Fruit fly (Drosophila melanogaster) whole organism, embryonic: ENCODE data around the gene Mbs.

Experiments used
- Atf-2 ChIP-seq: fragments of 200-800 bp; sonication (Bioruptor generic); optimal IDR thresholded peaks from 2 replicates; lab custom pipeline; 2016; ENCODE audit warnings: missing biosample characterization, missing genetic modification characterization
- CG10274 ChIP-seq: fragments of 200-800 bp; sonication (Bioruptor generic); optimal IDR thresholded peaks from 3 replicates; lab custom pipeline; 2017; ENCODE audit warnings: missing biosample characterization, mild to moderate bottlenecking, missing genetic modification characterization
- CG11696 ChIP-seq: fragments of 200-800 bp; sonication (Bioruptor generic); IDR thresholded peaks from 2 replicates; pipeline ENCODE4 v1.3.6; 2022; ENCODE audit warnings: missing biosample characterization, missing genetic modification characterization
- CG14667 ChIP-seq: fragments of 200-800 bp; sonication (Bioruptor generic); IDR thresholded peaks from 2 replicates; pipeline ENCODE4 v1.3.6; 2022; ENCODE audit warnings: missing biosample characterization, missing genetic modification characterization
- CG15073 ChIP-seq: fragments of 200-800 bp; sonication (Bioruptor generic); optimal IDR thresholded peaks from 2 replicates; lab custom pipeline; 2016; ENCODE audit warnings: missing biosample characterization, missing genetic modification characterization
- CG18764 ChIP-seq: fragments of 200-800 bp; sonication (Bioruptor generic); optimal IDR thresholded peaks from 3 replicates; lab custom pipeline; 2016; ENCODE audit warnings: missing biosample characterization, missing genetic modification characterization
- CG31224 ChIP-seq: fragments of 200-800 bp; sonication (Bioruptor generic); IDR thresholded peaks from 2 replicates; pipeline ENCODE4 v1.3.6; 2022; ENCODE audit warnings: missing biosample characterization, missing genetic modification characterization
- CG3163 ChIP-seq: fragments of 200-800 bp; sonication (Bioruptor generic); optimal IDR thresholded peaks from 3 replicates; lab custom pipeline; 2016; ENCODE audit warnings: missing biosample characterization, missing genetic modification characterization
- CG3847 ChIP-seq: fragments of 200-800 bp; sonication (Bioruptor generic); IDR thresholded peaks from 2 replicates; pipeline ENCODE4 v1.3.6; 2022; ENCODE audit warnings: missing biosample characterization, missing genetic modification characterization
- CG4424 ChIP-seq: fragments of 200-800 bp; sonication (Bioruptor generic); optimal IDR thresholded peaks from 3 replicates; lab custom pipeline; 2016; ENCODE audit warnings: missing biosample characterization, missing genetic modification characterization
- CG4854 ChIP-seq: fragments of 200-800 bp; sonication (Bioruptor generic); optimal IDR thresholded peaks from 2 replicates; lab custom pipeline; 2016; ENCODE audit warnings: missing biosample characterization, missing genetic modification characterization, inconsistent platforms
- CG6272 ChIP-seq: fragments of 200-800 bp; sonication (Bioruptor generic); IDR thresholded peaks from 2 replicates; pipeline ENCODE4 v1.3.6; 2022; ENCODE audit warnings: missing biosample characterization, missing genetic modification characterization
- CG6689 ChIP-seq: fragments of 200-800 bp; sonication (Bioruptor generic); IDR thresholded peaks from 2 replicates; pipeline ENCODE4 v1.3.6; 2022; ENCODE audit warnings: missing biosample characterization, missing genetic modification characterization
- CG7745 ChIP-seq: fragments of 200-800 bp; sonication (Bioruptor generic); optimal IDR thresholded peaks from 2 replicates; lab custom pipeline; 2018; ENCODE audit warnings: missing biosample characterization, mild to moderate bottlenecking, missing genetic modification characterization, moderate library complexity
- CG7786 ChIP-seq: fragments of 200-800 bp; sonication (Bioruptor generic); optimal IDR thresholded peaks from 2 replicates; lab custom pipeline; 2016; ENCODE audit warnings: missing biosample characterization, missing genetic modification characterization
- CG8765 ChIP-seq: fragments of 200-800 bp; sonication (Bioruptor generic); IDR thresholded peaks from 2 replicates; pipeline ENCODE4 v1.3.6; 2022; ENCODE audit warnings: missing biosample characterization, missing genetic modification characterization
- CTCF ChIP-seq: fragments of 200-800 bp; sonication (Bioruptor generic); optimal IDR thresholded peaks from 2 replicates; lab custom pipeline; 2017; ENCODE audit warnings: missing biosample characterization, mild to moderate bottlenecking, missing genetic modification characterization, moderate library complexity
- CrebB ChIP-seq: fragments of 200-800 bp; sonication (Bioruptor generic); optimal IDR thresholded peaks from 3 replicates; lab custom pipeline; 2018; ENCODE audit warnings: missing biosample characterization, mild to moderate bottlenecking, missing genetic modification characterization
- Deaf1 ChIP-seq: fragments of 200-800 bp; optimal IDR thresholded peaks from 3 replicates; lab custom pipeline; 2019; ENCODE audit warnings: missing biosample characterization, mild to moderate bottlenecking, missing genetic modification characterization, moderate library complexity
- Doc3 ChIP-seq: fragments of 200-800 bp; sonication (Bioruptor generic); IDR thresholded peaks from 3 replicates; pipeline ENCODE4 v1.3.6; 2022; ENCODE audit warnings: missing biosample characterization, missing genetic modification characterization; ENCODE audit not compliant: partially characterized antibody
- Fer2 ChIP-seq: fragments of 200-800 bp; sonication (Bioruptor generic); optimal IDR thresholded peaks from 2 replicates; lab custom pipeline; 2018; ENCODE audit warnings: missing biosample characterization, mild to moderate bottlenecking, missing genetic modification characterization, moderate library complexity
- Fer3 ChIP-seq: fragments of 200-800 bp; sonication (Bioruptor generic); optimal IDR thresholded peaks from 2 replicates; lab custom pipeline; 2018; ENCODE audit warnings: missing biosample characterization, mild to moderate bottlenecking, missing genetic modification characterization, moderate library complexity
- HLH4C ChIP-seq: fragments of 200-800 bp; sonication (Bioruptor generic); IDR thresholded peaks from 3 replicates; pipeline ENCODE4 v1.3.6; 2022; ENCODE audit warnings: missing biosample characterization, missing genetic modification characterization; ENCODE audit not compliant: partially characterized antibody
- Kr ChIP-seq: fragments of 200-800 bp; sonication (Bioruptor generic); optimal IDR thresholded peaks from 2 replicates; lab custom pipeline; 2017; ENCODE audit warnings: missing biosample characterization, mild to moderate bottlenecking, missing genetic modification characterization
- Lpt ChIP-seq: fragments of >200 bp; optimal IDR thresholded peaks from 2 replicates; lab custom pipeline; 2018; ENCODE audit warnings: missing biosample characterization, missing genetic modification characterization
- Ravus ChIP-seq: fragments of 200-800 bp; sonication (Bioruptor generic); IDR thresholded peaks from 2 replicates; pipeline ENCODE4 v1.3.6; 2022; ENCODE audit warnings: missing biosample characterization, missing genetic modification characterization
- amos ChIP-seq: fragments of 200-800 bp; sonication (Bioruptor generic); IDR thresholded peaks from 2 replicates; pipeline ENCODE4 v1.3.6; 2022; ENCODE audit warnings: missing biosample characterization, missing genetic modification characterization; ENCODE audit not compliant: partially characterized antibody
- ara ChIP-seq: fragments of 200-800 bp; sonication (Bioruptor generic); IDR thresholded peaks from 2 replicates; pipeline ENCODE4 v1.3.6; 2022; ENCODE audit warnings: missing biosample characterization, missing genetic modification characterization
- cad ChIP-seq: fragments of >200 bp; optimal IDR thresholded peaks from 2 replicates; lab custom pipeline; 2017; ENCODE audit warnings: missing biosample characterization, missing genetic modification characterization
- ci ChIP-seq: fragments of 200-800 bp; sonication (Bioruptor generic); IDR thresholded peaks from 3 replicates; pipeline ENCODE4 v1.3.6; 2022; ENCODE audit warnings: missing biosample characterization, missing genetic modification characterization
- corto ChIP-seq: fragments of 200-800 bp; sonication (Bioruptor generic); optimal IDR thresholded peaks from 2 replicates; lab custom pipeline; 2016; ENCODE audit warnings: missing biosample characterization, mild to moderate bottlenecking, missing genetic modification characterization, moderate library complexity
- disco-r ChIP-seq: fragments of 200-800 bp; sonication (Bioruptor generic); optimal IDR thresholded peaks from 2 replicates; lab custom pipeline; 2016; ENCODE audit warnings: missing biosample characterization, missing genetic modification characterization
- esg ChIP-seq: fragments of 200-800 bp; sonication (Bioruptor generic); conservative IDR thresholded peaks from 2 replicates; pipeline ENCODE4 v1.3.6; 2022; ENCODE audit warnings: missing biosample characterization, missing genetic modification characterization
- grau ChIP-seq: fragments of 200-800 bp; optimal IDR thresholded peaks from 3 replicates; lab custom pipeline; 2019; ENCODE audit warnings: missing biosample characterization, mild to moderate bottlenecking, missing genetic modification characterization, moderate library complexity
- grn ChIP-seq: fragments of 200-800 bp; sonication (Bioruptor generic); optimal IDR thresholded peaks from 3 replicates; lab custom pipeline; 2017; ENCODE audit warnings: missing biosample characterization, missing genetic modification characterization
- hb ChIP-seq: fragments of 200-800 bp; sonication (Bioruptor generic); IDR thresholded peaks from 3 replicates; pipeline ENCODE4 v1.3.6; 2022; ENCODE audit warnings: missing biosample characterization, missing genetic modification characterization; ENCODE audit not compliant: partially characterized antibody
- hkb ChIP-seq, 2 experiments: fragments of 200-800 bp in 1 of 2; fragments of >200 bp in 1 of 2; sonication (Bioruptor generic) in 1 of 2; IDR thresholded peaks in 1 of 2; optimal IDR thresholded peaks in 1 of 2; 2 replicates each; pipeline versions ENCODE4 v1.3.6 to Lab custom; 2017 to 2022; ENCODE audit warnings: missing biosample characterization in 1 of 2, missing genetic modification characterization in 1 of 2
- lov ChIP-seq, 2 experiments: fragments of 200-800 bp in 1 of 2; fragments of >200 bp in 1 of 2; sonication (Bioruptor generic) in 1 of 2; IDR thresholded peaks in 1 of 2; optimal IDR thresholded peaks in 1 of 2; 2 replicates in 1 of 2; 3 replicates in 1 of 2; pipeline versions ENCODE4 v1.3.6 to Lab custom; 2017 to 2022; ENCODE audit warnings: missing biosample characterization in 1 of 2, missing genetic modification characterization in 1 of 2
- nau ChIP-seq: fragments of 200-800 bp; sonication (Bioruptor generic); optimal IDR thresholded peaks from 3 replicates; lab custom pipeline; 2017; ENCODE audit warnings: missing biosample characterization, mild to moderate bottlenecking, missing genetic modification characterization, missing genetic modification reagents
- nmo ChIP-seq: fragments of 200-800 bp; sonication (Bioruptor generic); optimal IDR thresholded peaks from 2 replicates; lab custom pipeline; 2018; ENCODE audit warnings: missing biosample characterization, mild to moderate bottlenecking, missing genetic modification characterization, moderate library complexity
- pan ChIP-seq, 4 experiments: fragments of >200 bp in 3 of 4; fragments of 200-800 bp in 1 of 4; sonication (Bioruptor generic) in 1 of 4; optimal IDR thresholded peaks in 3 of 4; IDR thresholded peaks in 1 of 4; 2 replicates each; pipeline versions ENCODE4 v1.3.6 to Lab custom; 2017 to 2022; ENCODE audit warnings: missing biosample characterization in 2 of 4, missing genetic modification characterization in 2 of 4, mixed read lengths in 1 of 4
- peb ChIP-seq: fragments of 200-800 bp; sonication (Bioruptor generic); IDR thresholded peaks from 2 replicates; pipeline ENCODE4 v1.3.6; 2022; ENCODE audit warnings: missing biosample characterization, missing genetic modification characterization
- pfk ChIP-seq: fragments of 200-800 bp; sonication (Bioruptor generic); optimal IDR thresholded peaks from 2 replicates; lab custom pipeline; 2018; ENCODE audit warnings: missing biosample characterization, mild to moderate bottlenecking, missing genetic modification characterization, moderate library complexity
- pros ChIP-seq: fragments of 200-800 bp; sonication (Bioruptor generic); optimal IDR thresholded peaks from 3 replicates; lab custom pipeline; 2019; ENCODE audit warnings: missing biosample characterization, mild to moderate bottlenecking, missing genetic modification characterization, moderate library complexity
- pum ChIP-seq: fragments of 200-800 bp; sonication (Bioruptor generic); optimal IDR thresholded peaks from 2 replicates; lab custom pipeline; 2016; ENCODE audit warnings: missing biosample characterization, missing genetic modification characterization
- slp2 ChIP-seq: fragments of 200-800 bp; sonication (Bioruptor generic); optimal IDR thresholded peaks from 2 replicates; lab custom pipeline; 2016; ENCODE audit warnings: missing biosample characterization, missing genetic modification characterization
- twi ChIP-seq: fragments of 200-800 bp; optimal IDR thresholded peaks from 2 replicates; lab custom pipeline; 2019; ENCODE audit warnings: missing biosample characterization, mild to moderate bottlenecking, missing genetic modification characterization, moderate library complexity
- usp ChIP-seq: fragments of >200 bp; optimal IDR thresholded peaks from 2 replicates; lab custom pipeline; 2017; ENCODE audit warnings: missing biosample characterization, missing genetic modification characterization
- vnd ChIP-seq: fragments of 200-800 bp; sonication (Bioruptor generic); IDR thresholded peaks from 3 replicates; pipeline ENCODE4 v1.3.6; 2022; ENCODE audit warnings: missing biosample characterization, missing genetic modification characterization; ENCODE audit not compliant: partially characterized antibody

Gene Mbs

DNA sequence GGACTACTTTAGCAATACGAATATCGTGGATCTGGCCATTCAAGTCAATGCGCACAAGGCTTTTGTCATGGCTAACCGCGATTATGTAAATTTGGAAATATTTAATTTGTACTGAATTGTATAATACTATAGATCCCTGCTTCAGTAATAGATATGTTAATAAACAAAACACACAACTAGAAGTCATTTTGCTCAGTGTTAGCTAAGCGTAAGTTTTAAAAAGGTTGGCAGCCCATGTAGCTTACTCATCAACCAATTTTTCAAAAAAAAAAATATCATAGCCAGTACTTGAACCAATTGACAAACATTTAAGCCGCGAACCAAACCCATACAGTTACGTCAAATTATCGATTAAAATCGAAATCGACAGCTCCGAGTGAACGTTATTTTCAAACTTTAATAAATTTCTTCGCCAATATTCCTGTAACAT, 14.7 kb upstream of the Mbs start (continued):
- peak; percentile 22; the same call in 1 of the 2 replicates for TF ChIP-seq Ravus (GFP tag; lab: Robert Waterston, UW)
- peak; percentile 44; the same call in 1 of the 3 replicates for TF ChIP-seq HLH4C (GFP tag; lab: Robert Waterston, UW)
- peak; percentile 63 for TF ChIP-seq pum (GFP tag; lab: Kevin White, UChicago)
- TF ChIP-seq CG4854 (GFP tag; lab: Kevin White, UChicago) = peak; percentile 65
- peak; percentile 62; the same call in 1 of the 2 replicates for TF ChIP-seq ara (GFP tag; lab: Robert Waterston, UW)
- TF ChIP-seq grn (GFP tag; lab: Kevin White, UChicago) = peak; percentile 17
- peak; percentile 42; the same call in 1 of the 3 replicates for TF ChIP-seq vnd (GFP tag; lab: Robert Waterston, UW)
- peak; percentile 51; the same call in 1 of the 2 replicates for TF ChIP-seq peb (GFP tag; lab: Robert Waterston, UW)
- TF ChIP-seq CG31224 (GFP tag; lab: Robert Waterston, UW) = peak; percentile 77
- TF ChIP-seq disco-r (GFP tag; lab: Kevin White, UChicago) = no peak
- TF ChIP-seq Lpt (GFP tag; lab: Kevin White, UChicago) = no peak
- TF ChIP-seq CG7745 (tag; lab: Kevin White, UChicago) = no peak
- TF ChIP-seq CG15073 (GFP tag; lab: Kevin White, UChicago) = no peak
- no peak; the same call in 2 of the 3 replicates for TF ChIP-seq Doc3
- peak; percentile 22 for TF ChIP-seq twi (tag; lab: Kevin White, UChicago)
- peak; percentile 41 for TF ChIP-seq CG3163 (GFP tag; lab: Kevin White, UChicago)
- TF ChIP-seq hkb (optimal IDR thresholded peaks at IDR 0.05; lab: Kevin White, UChicago) = no peak
- peak; percentile 87 for TF ChIP-seq hkb (GFP tag; IDR thresholded peaks at IDR 0.05; lab: Robert Waterston, UW)
- peak; percentile 66 for TF ChIP-seq CG11696 (GFP tag; lab: Robert Waterston, UW)
- TF ChIP-seq esg (GFP tag; lab: Robert Waterston, UW) = peak; percentile 59
- TF ChIP-seq CG4424 (GFP tag; lab: Kevin White, UChicago) = peak; percentile 74
- peak; percentile 90 for TF ChIP-seq ci (GFP tag; lab: Robert Waterston, UW)
- no peak for TF ChIP-seq corto (GFP tag; lab: Kevin White, UChicago)
- no peak for TF ChIP-seq CG8765 (GFP tag; lab: Robert Waterston, UW)
- peak; percentile 57 for TF ChIP-seq Atf-2 (GFP tag; lab: Kevin White, UChicago)
- TF ChIP-seq pros (GFP tag; lab: Kevin White, UChicago) = no peak
- peak; percentile 91 for TF ChIP-seq CG3847
- TF ChIP-seq CTCF = peak; percentile 77
- peak; percentile 76 for TF ChIP-seq Fer3 (tag; lab: Kevin White, UChicago)
- no peak for TF ChIP-seq usp (GFP tag; lab: Kevin White, UChicago)
- peak; percentile 41 for TF ChIP-seq Deaf1 (tag; lab: Kevin White, UChicago)
- TF ChIP-seq CG7786 = peak; percentile 61
- TF ChIP-seq CG14667 = no peak; the same call in 1 of the 2 replicates
- peak; percentile 76 for TF ChIP-seq grau (tag; lab: Kevin White, UChicago)
- peak; percentile 44 for TF ChIP-seq CG18764
- TF ChIP-seq hb (GFP tag; lab: Robert Waterston, UW) = peak; percentile 45; the same call in 1 of the 3 replicates
- peak; percentile 56 for TF ChIP-seq slp2 (GFP tag; lab: Kevin White, UChicago)
- TF ChIP-seq Kr (GFP tag; lab: Kevin White, UChicago) = no peak
- TF ChIP-seq CG6689 = peak; percentile 74
- TF ChIP-seq pan (optimal IDR thresholded peaks at IDR 0.05; lab: Kevin White, UChicago) = no peak
- peak in 1 of 2 experiments; percentile 85 for TF ChIP-seq pan (GFP tag; optimal IDR thresholded peaks at IDR 0.05 in 1 of 2, IDR thresholded peaks at IDR 0.05 in 1 of 2)
- peak; percentile 60 for TF ChIP-seq nau (GFP tag; lab: Kevin White, UChicago)
- peak; percentile 33 for TF ChIP-seq Fer2 (tag; lab: Kevin White, UChicago)
- TF ChIP-seq cad = no peak
- peak; percentile 70; the same call in 1 of the 2 replicates for TF ChIP-seq amos (GFP tag; lab: Robert Waterston, UW)
- TF ChIP-seq lov (optimal IDR thresholded peaks at IDR 0.05; lab: Kevin White, UChicago) = no peak
- peak; percentile 76; the same call in 2 of the 3 replicates for TF ChIP-seq lov (GFP tag; IDR thresholded peaks at IDR 0.05; lab: Robert Waterston, UW)
- TF ChIP-seq CrebB (tag; lab: Kevin White, UChicago) = peak; percentile 86
- TF ChIP-seq pfk (GFP tag; lab: Kevin White, UChicago) = no peak
- peak; percentile 50 for TF ChIP-seq CG10274
- TF ChIP-seq CG6272 (GFP tag; lab: Robert Waterston, UW) = 0 out of 2 replicates have a peak, but pooled peaks have one; percentile 7
- peak; percentile 77 for TF ChIP-seq nmo (GFP tag; lab: Kevin White, UChicago)
